Fruit fly (Drosophila melanogaster) whole organism, pupa: Measurements from ENCODE around the gene CG33631.
A peak's percentile ranks its signal among the peaks of the same experiment; 100 is the strongest.

Source experiments
- CG10348 ChIP-seq: fragments of 200-800 bp; sonication (Bioruptor generic); IDR thresholded peaks from 2 replicates; pipeline ENCODE4 v1.3.6; 2022; ENCODE audit warnings: missing biosample characterization, missing genetic modification characterization
- CG12605 ChIP-seq: fragments of 200-800 bp; sonication (Bioruptor generic); IDR thresholded peaks from 2 replicates; pipeline ENCODE4 v1.3.6; 2022; ENCODE audit warnings: missing biosample characterization, missing genetic modification characterization
- CG13204 ChIP-seq: fragments of 200-800 bp; sonication (Bioruptor generic); optimal IDR thresholded peaks from 2 replicates; lab custom pipeline; 2018; ENCODE audit warnings: missing biosample characterization, mild to moderate bottlenecking, missing genetic modification characterization, moderate library complexity
- CG14655 ChIP-seq: fragments of 200-800 bp; sonication (Bioruptor generic); optimal IDR thresholded peaks from 3 replicates; lab custom pipeline; 2017; ENCODE audit warnings: mild to moderate bottlenecking, missing biosample characterization, missing genetic modification reagents, missing genetic modification characterization
- CG15710 ChIP-seq: fragments of 200-800 bp; sonication (Bioruptor generic); optimal IDR thresholded peaks from 2 replicates; lab custom pipeline; 2018; ENCODE audit warnings: missing biosample characterization, mild to moderate bottlenecking, missing genetic modification characterization, moderate library complexity
- CG17806 ChIP-seq: fragments of 200-800 bp; sonication (Bioruptor generic); optimal IDR thresholded peaks from 2 replicates; lab custom pipeline; 2018; ENCODE audit warnings: missing biosample characterization, mild to moderate bottlenecking, missing genetic modification characterization, moderate library complexity
- CG32121 ChIP-seq: fragments of 200-800 bp; sonication (Bioruptor generic); IDR thresholded peaks from 2 replicates; pipeline ENCODE4 v1.3.6; 2022; ENCODE audit warnings: missing biosample characterization, missing genetic modification characterization
- CG34367 ChIP-seq: fragments of 200-800 bp; sonication (Bioruptor generic); optimal IDR thresholded peaks from 2 replicates; lab custom pipeline; 2018; ENCODE audit warnings: missing biosample characterization, mild to moderate bottlenecking, missing genetic modification characterization
- CG4496 ChIP-seq: fragments of 200-800 bp; sonication (Bioruptor generic); IDR thresholded peaks from 3 replicates; pipeline ENCODE4 v1.3.6; 2022; ENCODE audit warnings: missing biosample characterization, missing genetic modification characterization
- CG8159 ChIP-seq: fragments of 200-800 bp; sonication (Bioruptor generic); optimal IDR thresholded peaks from 3 replicates; lab custom pipeline; 2018; ENCODE audit warnings: missing biosample characterization, mild to moderate bottlenecking, missing genetic modification characterization, moderate library complexity
- CG8301 ChIP-seq: fragments of 200-800 bp; sonication (Bioruptor generic); optimal IDR thresholded peaks from 2 replicates; lab custom pipeline; 2018; ENCODE audit warnings: missing biosample characterization, mild to moderate bottlenecking, missing genetic modification characterization
- CG9948 ChIP-seq: fragments of 200-800 bp; sonication (Bioruptor generic); optimal IDR thresholded peaks from 2 replicates; lab custom pipeline; 2018; ENCODE audit warnings: missing biosample characterization, mild to moderate bottlenecking, missing genetic modification characterization, moderate library complexity
- D1 ChIP-seq: fragments of 200-800 bp; sonication (Bioruptor generic); optimal IDR thresholded peaks from 2 replicates; lab custom pipeline; 2018; ENCODE audit warnings: missing biosample characterization, mild to moderate bottlenecking, missing genetic modification characterization, moderate library complexity
- EcR ChIP-seq: fragments of 200-800 bp; sonication (Bioruptor generic); optimal IDR thresholded peaks from 3 replicates; lab custom pipeline; 2019; ENCODE audit warnings: missing biosample characterization, missing genetic modification characterization, mild to moderate bottlenecking, moderate library complexity, missing genetic modification reagents
- Ets98B ChIP-seq: fragments of 200-800 bp; sonication (Bioruptor generic); IDR thresholded peaks from 2 replicates; pipeline ENCODE4 v1.3.6; 2022; ENCODE audit warnings: missing biosample characterization, missing genetic modification characterization
- Pif1A ChIP-seq: fragments of 200-800 bp; sonication (Bioruptor generic); optimal IDR thresholded peaks from 3 replicates; lab custom pipeline; 2016; ENCODE audit warnings: missing biosample characterization, missing genetic modification characterization
- Pif1B ChIP-seq: fragments of 200-800 bp; sonication (Bioruptor generic); optimal IDR thresholded peaks from 3 replicates; lab custom pipeline; 2016; ENCODE audit warnings: missing biosample characterization, missing genetic modification characterization
- Snoo ChIP-seq: fragments of 200-800 bp; sonication (Bioruptor generic); optimal IDR thresholded peaks from 3 replicates; lab custom pipeline; 2017; ENCODE audit warnings: missing biosample characterization, mild to moderate bottlenecking, missing genetic modification characterization, inconsistent platforms
- fd96Ca ChIP-seq: fragments of 200-800 bp; sonication (Bioruptor generic); IDR thresholded peaks from 3 replicates; pipeline ENCODE4 v1.3.6; 2022; ENCODE audit warnings: missing biosample characterization, missing genetic modification characterization
- gl ChIP-seq: fragments of 200-800 bp; sonication (Bioruptor generic); optimal IDR thresholded peaks from 2 replicates; lab custom pipeline; 2018; ENCODE audit warnings: missing biosample characterization, mild to moderate bottlenecking, missing genetic modification characterization
- rn ChIP-seq: fragments of 200-800 bp; sonication (Bioruptor generic); IDR thresholded peaks from 2 replicates; pipeline ENCODE4 v1.3.6; 2022; ENCODE audit warnings: missing biosample characterization, missing genetic modification characterization

Gene CG33631

DNA sequence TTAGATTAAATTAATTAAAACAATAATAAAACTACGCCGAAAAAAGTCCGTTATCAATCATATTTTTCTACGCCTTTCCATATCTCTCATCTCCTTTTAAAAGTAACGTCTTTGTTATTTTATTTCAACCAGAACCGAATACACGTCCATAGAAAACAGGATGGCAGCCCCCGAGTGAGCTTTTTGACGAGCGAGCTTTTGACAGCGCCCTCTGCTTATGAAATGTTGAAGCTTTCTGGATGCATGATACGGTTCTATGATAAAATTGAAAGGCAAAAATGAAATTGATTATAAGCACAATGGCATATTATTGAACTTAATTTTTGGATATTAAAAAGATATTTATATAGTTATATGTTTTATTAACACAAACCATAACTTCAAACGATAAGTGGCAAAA lies 12.9 kb downstream of the CG33631 start:
- TF ChIP-seq D1 (tag; lab: Kevin White, UChicago) (peak; percentile 21), CG8159 (tag; lab: Kevin White, UChicago) (no peak)

DNA sequence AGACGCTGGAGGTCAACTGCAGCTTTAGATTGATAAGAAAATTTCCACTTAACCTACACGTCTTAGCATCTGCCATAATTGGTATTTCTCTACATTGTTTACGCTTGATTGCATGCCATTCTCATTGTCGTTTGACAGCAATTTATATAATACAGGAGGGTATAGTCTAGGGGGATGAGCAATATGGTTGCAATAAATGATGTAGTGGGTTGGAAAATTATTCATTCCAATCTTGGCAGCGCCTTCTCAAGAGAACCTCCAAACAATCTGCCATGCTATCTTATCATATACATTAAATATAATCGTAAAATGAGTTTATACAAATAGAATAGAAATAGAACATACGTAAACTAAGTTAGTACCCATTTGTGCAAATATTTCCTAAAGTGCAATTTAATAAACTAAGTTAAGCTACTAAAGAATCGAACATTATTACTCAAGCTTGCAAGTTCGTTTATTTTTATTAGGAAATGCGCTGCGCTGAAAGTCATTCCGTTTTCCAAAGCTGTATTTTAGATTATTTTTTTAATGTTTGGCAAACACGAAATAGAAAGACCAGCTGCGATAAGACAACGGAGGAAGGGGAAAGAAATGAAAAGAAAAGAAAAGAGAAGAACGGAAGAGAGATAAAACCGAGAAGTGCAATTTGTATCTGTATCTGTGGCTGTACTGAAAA lies 14.8 kb downstream of the CG33631 start:
- TF ChIP-seq rn (GFP tag; lab: Robert Waterston, UW) (no peak), CG32121 (no peak), Pif1A (no peak), CG8301 (tag; lab: Kevin White, UChicago) (no peak), CG13204 (GFP tag; lab: Kevin White, UChicago) (no peak), CG17806 (tag; lab: Kevin White, UChicago) (no peak), Pif1B (GFP tag; lab: Kevin White, UChicago) (no peak), CG14655 (GFP tag; lab: Kevin White, UChicago) (no peak), Ets98B (GFP tag; lab: Robert Waterston, UW) (no peak), fd96Ca (GFP tag; lab: Robert Waterston, UW) (no peak), gl (tag; lab: Kevin White, UChicago) (no peak), D1 (tag; lab: Kevin White, UChicago) (no peak), CG34367 (tag; lab: Kevin White, UChicago) (no peak), Snoo (tag; lab: Kevin White, UChicago) (no peak), CG9948 (tag; lab: Kevin White, UChicago) (no peak), CG8159 (tag; lab: Kevin White, UChicago) (no peak), CG15710 (tag; lab: Kevin White, UChicago) (no peak), CG4496 (GFP tag; lab: Robert Waterston, UW) (no peak), CG10348 (GFP tag; lab: Robert Waterston, UW) (no peak), CG12605 (GFP tag; lab: Robert Waterston, UW) (no peak)

DNA sequence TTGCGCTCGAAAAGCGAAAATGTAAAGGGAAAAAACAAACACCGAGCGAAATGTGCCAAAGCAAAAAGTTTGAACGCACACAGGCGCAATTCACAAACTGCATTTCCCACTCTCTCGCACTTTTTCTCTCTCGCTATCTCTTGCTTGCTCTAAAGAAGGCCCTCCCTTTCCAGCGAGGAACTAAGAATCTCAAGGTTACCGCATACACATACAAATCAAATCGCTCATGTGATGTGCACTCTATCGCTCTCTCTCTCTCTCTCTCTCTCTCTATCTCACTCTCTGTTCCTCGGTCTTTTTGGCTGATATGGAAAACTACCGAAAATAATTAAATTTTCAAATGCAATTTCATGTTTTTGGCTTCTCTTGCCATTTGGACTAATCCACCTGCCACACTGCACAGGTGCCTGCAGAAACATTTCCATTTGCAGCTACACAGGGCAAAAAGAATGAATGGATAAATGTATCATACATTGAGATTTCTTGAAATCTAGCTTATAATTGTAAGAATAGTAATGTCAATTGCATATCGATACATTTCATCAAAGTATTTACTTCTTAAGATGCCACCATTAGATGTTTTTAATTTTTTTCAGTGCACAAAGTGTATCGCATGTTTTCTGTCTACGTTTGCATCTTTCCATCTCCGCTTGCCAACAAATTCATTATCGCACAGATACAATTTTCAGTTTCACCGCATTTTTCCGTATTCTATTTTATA lies 15.6 kb downstream of the CG33631 start:
- peak; percentile 81 for TF ChIP-seq CG17806 (tag; lab: Kevin White, UChicago)
- peak; percentile 78 for TF ChIP-seq CG34367 (tag; lab: Kevin White, UChicago)
- peak; percentile 54; the same call in 1 of the 2 replicates for TF ChIP-seq rn (GFP tag; lab: Robert Waterston, UW)
- TF ChIP-seq CG4496 (GFP tag; lab: Robert Waterston, UW) = peak; percentile 87
- TF ChIP-seq CG8301 (tag; lab: Kevin White, UChicago) = peak; percentile 64
- peak; percentile 24 for TF ChIP-seq Snoo (tag; lab: Kevin White, UChicago)
- TF ChIP-seq Pif1B (GFP tag; lab: Kevin White, UChicago) = peak; percentile 29
- TF ChIP-seq CG12605 (GFP tag; lab: Robert Waterston, UW) = peak; percentile 58
- TF ChIP-seq CG9948 (tag; lab: Kevin White, UChicago) = peak; percentile 81
- TF ChIP-seq Pif1A = peak; percentile 66
- peak; percentile 88 for TF ChIP-seq CG32121
- peak; percentile 70 for TF ChIP-seq CG15710 (tag; lab: Kevin White, UChicago)
- TF ChIP-seq CG14655 (GFP tag; lab: Kevin White, UChicago) = peak; percentile 54
- TF ChIP-seq gl (tag; lab: Kevin White, UChicago) = peak; percentile 37
- no peak for TF ChIP-seq CG13204 (GFP tag; lab: Kevin White, UChicago)
- TF ChIP-seq D1 (tag; lab: Kevin White, UChicago) = no peak
- peak; percentile 57 for TF ChIP-seq CG10348 (GFP tag; lab: Robert Waterston, UW)
- TF ChIP-seq Ets98B (GFP tag; lab: Robert Waterston, UW) = peak; percentile 85
- peak; percentile 32 for TF ChIP-seq EcR (GFP tag; lab: Kevin White, UChicago)
- TF ChIP-seq fd96Ca (GFP tag; lab: Robert Waterston, UW) = no peak
- peak; percentile 71 for TF ChIP-seq CG8159 (tag; lab: Kevin White, UChicago)

DNA sequence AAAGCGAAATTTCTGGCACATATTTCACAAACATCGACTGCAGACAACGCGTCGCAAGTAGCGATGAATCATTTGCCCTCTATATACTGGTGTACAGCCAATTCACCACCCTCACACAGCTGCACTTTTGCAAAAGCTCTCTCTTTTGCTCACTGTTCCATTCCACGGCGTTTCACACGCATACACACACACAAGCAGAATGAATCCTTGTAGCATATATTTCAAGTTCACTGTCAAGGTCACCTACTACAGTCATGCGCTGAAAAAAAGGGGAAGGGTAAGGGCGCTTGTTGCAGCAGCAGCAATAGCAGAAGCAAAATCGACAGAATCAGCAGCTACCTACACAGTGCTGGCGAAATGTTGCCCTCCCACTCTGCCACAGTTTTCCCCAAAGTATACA lies 16.9 kb downstream of the CG33631 start:
- TF ChIP-seq CG32121 (0 out of 2 replicates have a peak, but pooled peaks have one; percentile 28), CG4496 (GFP tag; lab: Robert Waterston, UW) (0 out of 3 replicates have a peak, but pooled peaks have one; percentile 35), EcR (GFP tag; lab: Kevin White, UChicago) (peak; percentile 87), Snoo (tag; lab: Kevin White, UChicago) (no peak), CG8301 (tag; lab: Kevin White, UChicago) (no peak)

DNA sequence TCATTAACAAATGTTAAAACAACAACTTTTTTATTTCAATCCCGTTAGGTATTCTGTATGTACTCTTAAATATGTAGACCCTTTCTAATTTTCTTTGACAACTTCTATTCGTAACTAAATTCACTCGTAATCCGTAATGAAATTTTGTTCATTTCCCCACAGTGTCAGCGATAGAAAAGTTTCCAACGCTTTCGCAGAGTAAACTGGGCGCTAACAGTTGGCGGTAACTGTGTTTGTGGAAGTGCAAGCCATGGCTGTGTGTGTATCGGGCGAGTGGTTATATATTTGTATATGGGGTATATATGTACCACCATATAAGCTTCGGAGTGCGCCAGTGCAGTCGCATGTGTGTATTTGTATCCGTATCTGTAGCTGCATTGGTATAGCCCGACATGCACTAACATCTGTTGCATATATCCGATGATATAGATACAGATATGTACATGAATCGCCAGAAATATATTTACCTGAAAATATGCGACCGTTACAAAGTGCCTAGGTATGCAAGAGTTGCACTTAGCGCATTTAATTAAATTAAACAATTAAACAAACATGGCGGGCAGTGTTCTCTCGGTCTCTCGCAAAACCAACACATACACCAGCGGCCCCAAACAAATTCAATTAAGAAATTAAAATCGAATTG lies 17.8 kb downstream of the CG33631 start:
- TF ChIP-seq CG9948 (tag; lab: Kevin White, UChicago) (no peak), CG4496 (GFP tag; lab: Robert Waterston, UW) (peak; percentile 53; the same call in 1 of the 3 replicates), fd96Ca (GFP tag; lab: Robert Waterston, UW) (peak; percentile 9; the same call in 1 of the 3 replicates), CG15710 (tag; lab: Kevin White, UChicago) (peak; percentile 7), CG17806 (tag; lab: Kevin White, UChicago) (peak; percentile 6), EcR (GFP tag; lab: Kevin White, UChicago) (peak; percentile 28)
